Worm (Caenorhabditis elegans): ENCODE data around the gene nlt-1.

nlt-1 gene

DNA sequence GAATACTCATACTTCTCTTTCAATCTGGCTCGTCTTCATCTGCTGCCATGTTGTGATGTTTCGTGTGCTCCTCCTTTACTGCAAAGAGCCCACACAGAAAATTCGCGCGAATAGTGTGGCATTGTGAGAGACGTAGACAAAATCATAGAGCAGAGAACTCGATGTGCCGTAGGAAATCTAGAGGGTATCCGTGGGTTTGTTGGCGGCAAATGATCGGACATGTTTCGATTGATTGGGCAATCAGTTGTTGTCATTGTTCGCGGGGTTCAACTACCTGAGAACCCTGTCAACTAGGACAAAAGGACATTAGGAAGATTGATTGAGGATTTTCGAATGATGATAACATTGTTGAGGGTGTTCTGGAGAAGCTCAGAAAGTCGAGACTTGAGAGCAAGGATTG lies 24.1 kb upstream of the nlt-1 start:
- TF ChIP-seq blmp-1 (tag; optimal IDR thresholded peaks at IDR 0.05) (no peak), pha-4 (tag; optimal IDR thresholded peaks at IDR 0.05) (no peak), nhr-2 (tag; optimal IDR thresholded peaks at IDR 0.05) (no peak), snpc-4 (tag; optimal IDR thresholded peaks at IDR 0.05) (no peak), unc-62 (GFP tag; optimal IDR thresholded peaks at IDR 0.05) (peak; percentile 91), nhr-76 (tag; optimal IDR thresholded peaks at IDR 0.05) (no peak), mab-5 (tag; optimal IDR thresholded peaks at IDR 0.05) (no peak), hlh-1 (tag; optimal IDR thresholded peaks at IDR 0.05) (peak; percentile 55), drap-1 (GFP tag; optimal IDR thresholded peaks at IDR 0.05) (no peak), elt-3 (tag; optimal IDR thresholded peaks at IDR 0.05) (no peak), unc-120 (tag; optimal IDR thresholded peaks at IDR 0.05; ENCODE audit: poor library complexity, severe bottlenecking) (peak; percentile 64)

DNA sequence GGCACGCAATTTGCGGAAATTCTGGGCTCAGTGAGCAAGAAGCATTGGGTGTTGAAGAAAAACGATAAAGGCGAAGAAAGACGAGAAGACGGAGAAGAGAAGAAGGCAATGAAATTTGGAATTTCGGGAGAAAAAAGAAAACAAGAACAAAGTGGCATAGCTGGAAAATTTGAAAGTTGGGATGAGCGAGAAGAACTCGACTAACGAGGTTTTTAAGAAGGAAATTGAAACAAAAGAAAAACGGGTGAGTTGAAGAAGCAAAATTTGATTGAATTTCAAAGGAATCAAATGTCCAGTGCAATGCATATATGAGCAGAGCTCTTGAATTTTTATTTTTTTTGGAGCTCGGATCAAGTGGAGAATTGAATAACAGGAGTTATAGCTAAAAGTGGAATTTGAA lies 20.8 kb upstream of the nlt-1 start:
- no peak for TF ChIP-seq unc-62 (GFP tag; optimal IDR thresholded peaks at IDR 0.05)
- TF ChIP-seq ceh-39 (tag; optimal IDR thresholded peaks at IDR 0.05) = no peak
- no peak for TF ChIP-seq lin-32 (GFP tag; optimal IDR thresholded peaks at IDR 0.05)
- TF ChIP-seq ztf-11 (tag; optimal IDR thresholded peaks at IDR 0.05) = no peak
- TF ChIP-seq mab-5 (tag; optimal IDR thresholded peaks at IDR 0.05) = no peak
- no peak for TF ChIP-seq ceh-83 (GFP tag; optimal IDR thresholded peaks at IDR 0.05)
- TF ChIP-seq M03D4.4 (tag; optimal IDR thresholded peaks at IDR 0.05) = no peak
- no peak for TF ChIP-seq elt-3 (tag; optimal IDR thresholded peaks at IDR 0.05)
- TF ChIP-seq sem-2 (GFP tag; optimal IDR thresholded peaks at IDR 0.05) = no peak
- TF ChIP-seq pha-4 (tag; optimal IDR thresholded peaks at IDR 0.05) = no peak
- no peak for TF ChIP-seq tbx-8 (GFP tag; optimal IDR thresholded peaks at IDR 0.05)
- no peak for TF ChIP-seq nhr-28 (tag; optimal IDR thresholded peaks at IDR 0.05)
- TF ChIP-seq lin-13 (tag; optimal IDR thresholded peaks at IDR 0.05) = no peak
- no peak for TF ChIP-seq elt-1 (tag; optimal IDR thresholded peaks at IDR 0.05; ENCODE audit: borderline replicate concordance, insufficient read depth)
- no peak for TF ChIP-seq nhr-237 (tag; optimal IDR thresholded peaks at IDR 0.05)

DNA sequence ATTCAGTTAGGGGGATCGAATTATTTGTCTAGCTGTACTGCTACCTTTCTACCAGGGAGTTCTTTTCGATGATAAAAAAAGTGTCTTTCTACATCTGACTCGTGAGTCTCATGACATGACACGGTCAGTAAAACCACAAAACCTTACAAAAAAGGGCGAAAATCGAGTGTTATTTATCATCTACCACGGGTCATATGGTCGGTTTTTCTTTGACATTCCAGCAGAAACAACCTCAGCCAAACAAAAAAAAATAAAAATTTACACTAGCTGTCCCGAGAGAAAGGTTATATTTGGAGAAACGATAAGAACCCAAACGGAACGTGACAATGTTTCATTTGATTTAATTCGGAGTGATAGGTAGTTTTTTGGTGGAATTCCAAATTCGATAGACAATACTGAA lies 18.7 kb upstream of the nlt-1 start:
- TF ChIP-seq drap-1 (GFP tag; optimal IDR thresholded peaks at IDR 0.05) (no peak), nhr-2 (tag; optimal IDR thresholded peaks at IDR 0.05) (no peak), ceh-43 (GFP tag; optimal IDR thresholded peaks at IDR 0.05) (no peak), hlh-1 (tag; optimal IDR thresholded peaks at IDR 0.05) (no peak), mls-2 (tag; optimal IDR thresholded peaks at IDR 0.05) (no peak), unc-62 (GFP tag; optimal IDR thresholded peaks at IDR 0.05) (no peak), unc-39 (tag; optimal IDR thresholded peaks at IDR 0.05) (no peak), mep-1 (tag; optimal IDR thresholded peaks at IDR 0.05) (no peak), unc-120 (tag; optimal IDR thresholded peaks at IDR 0.05; ENCODE audit: poor library complexity, severe bottlenecking) (no peak)

- TF ChIP-seq lin-32 (GFP tag; optimal IDR thresholded peaks at IDR 0.05) = no peak
- TF ChIP-seq nhr-76 (tag; optimal IDR thresholded peaks at IDR 0.05) = no peak
- no peak for TF ChIP-seq mep-1 (tag; optimal IDR thresholded peaks at IDR 0.05)
- no peak for TF ChIP-seq ham-2 (GFP tag; optimal IDR thresholded peaks at IDR 0.05)
- TF ChIP-seq ceh-39 (tag; optimal IDR thresholded peaks at IDR 0.05) = no peak
- TF ChIP-seq elt-3 (tag; optimal IDR thresholded peaks at IDR 0.05) = no peak
- TF ChIP-seq M03D4.4 (tag; optimal IDR thresholded peaks at IDR 0.05) = no peak
- TF ChIP-seq pha-4 (tag; optimal IDR thresholded peaks at IDR 0.05) = no peak
- TF ChIP-seq unc-62 (GFP tag; optimal IDR thresholded peaks at IDR 0.05) = no peak
- TF ChIP-seq blmp-1 (tag; optimal IDR thresholded peaks at IDR 0.05) = no peak
- TF ChIP-seq mab-5 (tag; optimal IDR thresholded peaks at IDR 0.05) = no peak
- no peak for TF ChIP-seq hlh-1 (tag; optimal IDR thresholded peaks at IDR 0.05)
- TF ChIP-seq snpc-4 (tag; optimal IDR thresholded peaks at IDR 0.05) = no peak
- TF ChIP-seq mls-2 (tag; optimal IDR thresholded peaks at IDR 0.05) = no peak
- no peak for TF ChIP-seq cnd-1 (tag; optimal IDR thresholded peaks at IDR 0.05)
- no peak for TF ChIP-seq ces-1 (GFP tag; optimal IDR thresholded peaks at IDR 0.05)
- TF ChIP-seq nhr-237 (tag; optimal IDR thresholded peaks at IDR 0.05) = no peak
Measured at ce11 chrII:10017528-10017927, 16.6 kb upstream of the nlt-1 start.

DNA sequence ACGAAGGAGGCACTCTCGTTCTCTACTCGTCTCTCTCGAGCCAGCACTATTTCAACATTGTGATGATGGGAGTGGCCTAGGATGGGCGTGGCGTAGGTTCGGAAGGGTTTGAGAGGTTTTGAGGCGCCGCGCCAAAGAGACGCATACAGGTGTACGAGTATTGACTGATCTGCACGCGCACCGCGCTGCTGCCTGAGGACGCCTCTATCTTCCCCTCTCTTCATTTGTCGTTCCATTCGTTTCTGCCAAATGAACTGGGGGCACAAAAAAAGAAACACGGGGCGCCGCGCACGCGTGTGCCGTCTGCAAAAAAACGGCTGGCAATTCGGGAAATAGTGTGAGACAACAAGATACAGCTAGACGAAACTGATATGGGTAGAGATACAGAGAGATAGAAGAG lies 15.1 kb upstream of the nlt-1 start, which contains the start of gene lec-2:
Gene lec-2, minus strand, starts transcription at position 171 of the 400 bp plus-strand sequence.
- TF ChIP-seq blmp-1 (tag; optimal IDR thresholded peaks at IDR 0.05) (no peak), unc-39 (tag; optimal IDR thresholded peaks at IDR 0.05) (no peak), lin-13 (tag; optimal IDR thresholded peaks at IDR 0.05) (no peak), pha-4 (tag; optimal IDR thresholded peaks at IDR 0.05) (no peak), cnd-1 (tag; optimal IDR thresholded peaks at IDR 0.05) (no peak), elt-1 (tag; optimal IDR thresholded peaks at IDR 0.05; ENCODE audit: borderline replicate concordance, insufficient read depth) (no peak), ceh-39 (tag; optimal IDR thresholded peaks at IDR 0.05) (no peak)
